Worm (Caenorhabditis elegans) whole organism, late embryonic: ENCODE measurements around the gene F53C3.7.

Experiments
- C08G9.2 ChIP-seq: sonication (generic microtip); optimal IDR thresholded peaks from 2 replicates; lab custom pipeline; 2016; ENCODE audit warnings: mild to moderate bottlenecking, missing genetic modification characterization, moderate library complexity, missing compliant biosample characterization
- C38D4.7 ChIP-seq: fragments of 200-800 bp; sonication (Bioruptor generic); optimal IDR thresholded peaks from 2 replicates; lab custom pipeline; 2018; ENCODE audit warnings: mild to moderate bottlenecking, missing genetic modification characterization, moderate library complexity, missing compliant biosample characterization
- K02D7.2 ChIP-seq: sonication (generic microtip); optimal IDR thresholded peaks from 2 replicates; lab custom pipeline; 2017; ENCODE audit warnings: mild to moderate bottlenecking, missing genetic modification characterization, missing compliant biosample characterization
- K09A11.1 ChIP-seq: sonication (generic microtip); optimal IDR thresholded peaks from 2 replicates; lab custom pipeline; 2017; ENCODE audit warnings: antibody characterized with exemption, mild to moderate bottlenecking, missing genetic modification characterization, missing compliant biosample characterization; ENCODE audit not compliant: insufficient read depth
- ahr-1 ChIP-seq: sonication (generic microtip); optimal IDR thresholded peaks from 2 replicates; lab custom pipeline; 2016; ENCODE audit warnings: missing genetic modification characterization, missing compliant biosample characterization
- ama-1 ChIP-seq: fragments of 150-350 bp; optimal IDR thresholded peaks from 2 replicates; lab custom pipeline; 2014
- ceh-14 ChIP-seq: sonication (generic microtip); optimal IDR thresholded peaks from 2 replicates; lab custom pipeline; 2016; ENCODE audit warnings: missing genotype, missing genetic modification characterization, missing compliant biosample characterization
- ceh-19 ChIP-seq: fragments of 200-800 bp; sonication (Bioruptor generic); optimal IDR thresholded peaks from 2 replicates; lab custom pipeline; 2018; ENCODE audit warnings: mild to moderate bottlenecking, missing genetic modification characterization, missing compliant biosample characterization
- ceh-24 ChIP-seq: sonication (generic microtip); optimal IDR thresholded peaks from 2 replicates; lab custom pipeline; 2016; ENCODE audit warnings: mild to moderate bottlenecking, missing genetic modification characterization, missing compliant biosample characterization
- ceh-34 ChIP-seq: sonication (generic microtip); optimal IDR thresholded peaks from 2 replicates; lab custom pipeline; 2016; ENCODE audit warnings: mild to moderate bottlenecking, missing genetic modification characterization, missing compliant biosample characterization
- ceh-45 ChIP-seq: fragments of 200-800 bp; sonication (Bioruptor generic); IDR thresholded peaks from 2 replicates; pipeline ENCODE4 v1.3.6; 2022; ENCODE audit warnings: missing genetic modification reagents, missing genetic modification characterization, missing compliant biosample characterization
- ceh-48 ChIP-seq: sonication (generic microtip); optimal IDR thresholded peaks from 2 replicates; lab custom pipeline; 2016; ENCODE audit warnings: missing genetic modification characterization, inconsistent platforms, missing compliant biosample characterization
- ceh-6 ChIP-seq: fragments of 200-800 bp; sonication (Bioruptor generic); optimal IDR thresholded peaks from 2 replicates; lab custom pipeline; 2018; ENCODE audit warnings: mild to moderate bottlenecking, missing genetic modification characterization, missing compliant biosample characterization
- ceh-9 ChIP-seq: sonication (generic microtip); optimal IDR thresholded peaks from 2 replicates; lab custom pipeline; 2016; ENCODE audit warnings: mild to moderate bottlenecking, missing genetic modification characterization, inconsistent platforms, missing compliant biosample characterization
- che-1 ChIP-seq: sonication (generic microtip); optimal IDR thresholded peaks from 2 replicates; lab custom pipeline; 2016; ENCODE audit warnings: mild to moderate bottlenecking, missing genetic modification characterization, missing compliant biosample characterization
- dmd-4 ChIP-seq: sonication (generic microtip); optimal IDR thresholded peaks from 2 replicates; lab custom pipeline; 2016; ENCODE audit warnings: borderline replicate concordance, missing genetic modification characterization, missing compliant biosample characterization
- dve-1 ChIP-seq: sonication (generic microtip); optimal IDR thresholded peaks from 2 replicates; lab custom pipeline; 2017; ENCODE audit warnings: antibody characterized with exemption, mild to moderate bottlenecking, missing genetic modification characterization, missing compliant biosample characterization
- elt-2 ChIP-seq: sonication (generic microtip); optimal IDR thresholded peaks from 2 replicates; lab custom pipeline; 2016; ENCODE audit warnings: missing genetic modification reagents, missing genetic modification characterization, missing compliant biosample characterization
- elt-4 ChIP-seq: sonication (generic microtip); optimal IDR thresholded peaks from 2 replicates; lab custom pipeline; 2016; ENCODE audit warnings: missing genetic modification characterization, missing compliant biosample characterization
- ets-4 ChIP-seq: sonication (generic microtip); optimal IDR thresholded peaks from 2 replicates; lab custom pipeline; 2016; ENCODE audit warnings: missing genetic modification characterization, missing compliant biosample characterization
- fkh-10 ChIP-seq: fragments of 150-350 bp; optimal IDR thresholded peaks from 2 replicates; lab custom pipeline; 2014; ENCODE audit warnings: missing biosample characterization, missing genetic modification reagents, missing genetic modification characterization
- fkh-6 ChIP-seq: sonication (generic microtip); optimal IDR thresholded peaks from 2 replicates; lab custom pipeline; 2016; ENCODE audit warnings: missing genetic modification characterization, missing compliant biosample characterization
- gmeb-2 ChIP-seq: sonication (generic microtip); optimal IDR thresholded peaks from 2 replicates; lab custom pipeline; 2016; ENCODE audit warnings: missing genetic modification characterization, inconsistent platforms, missing compliant biosample characterization
- hlh-6 ChIP-seq: sonication (generic microtip); optimal IDR thresholded peaks from 2 replicates; lab custom pipeline; 2016; ENCODE audit warnings: missing genotype, missing genetic modification characterization, missing compliant biosample characterization
- hlh-8 ChIP-seq: sonication (generic microtip); optimal IDR thresholded peaks from 2 replicates; lab custom pipeline; 2016; ENCODE audit warnings: missing genotype, missing genetic modification characterization, missing compliant biosample characterization
- lin-11 ChIP-seq: fragments of 200-800 bp; sonication (Bioruptor generic); optimal IDR thresholded peaks from 2 replicates; lab custom pipeline; 2018; ENCODE audit warnings: mild to moderate bottlenecking, missing genetic modification characterization, missing compliant biosample characterization
- nhr-11 ChIP-seq: fragments of 150-350 bp; optimal IDR thresholded peaks from 2 replicates; lab custom pipeline; 2014; ENCODE audit warnings: missing biosample characterization, missing genetic modification characterization
- odd-2 ChIP-seq: sonication (generic microtip); optimal IDR thresholded peaks from 2 replicates; lab custom pipeline; 2017; ENCODE audit warnings: antibody characterized with exemption, mild to moderate bottlenecking, missing genetic modification characterization, missing compliant biosample characterization
- rnt-1 ChIP-seq: sonication (generic microtip); optimal IDR thresholded peaks from 2 replicates; lab custom pipeline; 2016; ENCODE audit warnings: missing genetic modification characterization, missing compliant biosample characterization
- sdc-2 ChIP-seq: sonication (generic microtip); optimal IDR thresholded peaks from 2 replicates; lab custom pipeline; 2016; ENCODE audit warnings: missing genotype, missing genetic modification characterization, missing compliant biosample characterization
- sox-2 ChIP-seq: fragments of 200-800 bp; sonication (Bioruptor generic); IDR thresholded peaks from 2 replicates; pipeline ENCODE4 v1.3.6; 2022; ENCODE audit warnings: missing genetic modification reagents, missing genetic modification characterization, missing compliant biosample characterization
- syd-9 ChIP-seq: sonication (generic microtip); optimal IDR thresholded peaks from 2 replicates; lab custom pipeline; 2016; ENCODE audit warnings: mild to moderate bottlenecking, missing genetic modification characterization, moderate library complexity, missing compliant biosample characterization
- tbx-7 ChIP-seq: sonication (generic microtip); optimal IDR thresholded peaks from 2 replicates; lab custom pipeline; 2016; ENCODE audit warnings: missing genotype, missing genetic modification characterization, missing compliant biosample characterization
- unc-3 ChIP-seq, 2 experiments: fragments of 200-800 bp in 1 of 2; sonication (Bioruptor generic) in 1 of 2; sonication (generic microtip) in 1 of 2; conservative IDR thresholded peaks in 1 of 2; optimal IDR thresholded peaks in 1 of 2; 2 replicates each; pipeline versions ENCODE4 v1.3.6 to Lab custom; 2016 to 2022; ENCODE audit warnings: missing compliant biosample characterization in 2 of 2, missing genetic modification characterization in 2 of 2, missing genetic modification reagents in 1 of 2
- unc-42 ChIP-seq: sonication (generic microtip); optimal IDR thresholded peaks from 2 replicates; lab custom pipeline; 2016; ENCODE audit warnings: missing genotype, missing genetic modification characterization, missing compliant biosample characterization
- unc-86 ChIP-seq: sonication (generic microtip); optimal IDR thresholded peaks from 2 replicates; lab custom pipeline; 2016; ENCODE audit warnings: missing genetic modification characterization, missing compliant biosample characterization
- zip-5 ChIP-seq: sonication (generic microtip); optimal IDR thresholded peaks from 2 replicates; lab custom pipeline; 2016; ENCODE audit warnings: missing genetic modification characterization, missing compliant biosample characterization

F53C3.7 gene

ce11 chrII:3860826-3861225 is 34.0 kb upstream of the F53C3.7 start, which contains the start of gene oac-11:
Gene oac-11 (minus strand): TSS chrII:3860926.
- TF ChIP-seq gmeb-2 (tag; lab: Kevin White, UChicago) (no peak), che-1 (tag; lab: Kevin White, UChicago) (no peak), K09A11.1 (tag; lab: Kevin White, UChicago) (no peak)

- TF ChIP-seq fkh-10 (no peak), unc-86 (tag; lab: Kevin White, UChicago) (no peak), rnt-1 (tag; lab: Kevin White, UChicago) (no peak), syd-9 (tag; lab: Kevin White, UChicago) (no peak), elt-4 (tag; lab: Kevin White, UChicago) (no peak), hlh-6 (no peak), K02D7.2 (tag; lab: Kevin White, UChicago) (no peak), ceh-14 (no peak), lin-11 (tag; lab: Kevin White, UChicago) (no peak), zip-5 (tag; lab: Kevin White, UChicago) (no peak), C08G9.2 (no peak), elt-2 (tag; lab: Kevin White, UChicago) (no peak), unc-42 (tag; lab: Kevin White, UChicago) (no peak), K09A11.1 (tag; lab: Kevin White, UChicago) (no peak), fkh-6 (no peak), tbx-7 (tag; lab: Kevin White, UChicago) (no peak)
Measured at ce11 chrII:3862053-3862452, 32.8 kb upstream of the F53C3.7 start.

ce11 chrII:3864652-3865051 is 30.2 kb upstream of the F53C3.7 start, which contains the start of gene nhr-261:
Gene nhr-261 (minus strand): TSS chrII:3864752.
- no peak for TF ChIP-seq dmd-4 (tag; lab: Kevin White, UChicago)
- TF ChIP-seq ceh-48 (tag; lab: Kevin White, UChicago), result no peak

ce11 chrII:3869601-3870000 is 25.3 kb upstream of the F53C3.7 start, which contains the start of gene oac-10:
Gene oac-10 (plus strand): TSS chrII:3869901.
- no peak for TF ChIP-seq odd-2 (tag; lab: Kevin White, UChicago)
- TF ChIP-seq ceh-6 (GFP tag; lab: Kevin White, UChicago), result no peak
- TF ChIP-seq ahr-1, result no peak
- no peak for TF ChIP-seq ceh-34 (tag; lab: Kevin White, UChicago)
- TF ChIP-seq ceh-19 (GFP tag; lab: Kevin White, UChicago), result no peak
- TF ChIP-seq C38D4.7 (GFP tag; lab: Kevin White, UChicago), result no peak
- TF ChIP-seq ets-4 (tag; lab: Kevin White, UChicago), result no peak
- no peak for TF ChIP-seq ceh-9 (tag; lab: Kevin White, UChicago)
- no peak for TF ChIP-seq dve-1 (tag; lab: Kevin White, UChicago)
- TF ChIP-seq unc-3 (GFP tag; conservative IDR thresholded peaks at IDR 0.05; lab: Robert Waterston, UW), result no peak
- TF ChIP-seq unc-3 (tag; optimal IDR thresholded peaks at IDR 0.05; lab: Kevin White, UChicago), result no peak
- no peak for TF ChIP-seq ceh-24
- TF ChIP-seq zip-5 (tag; lab: Kevin White, UChicago), result no peak
- no peak for TF ChIP-seq ama-1 (lab: Kevin White, UChicago)
- no peak for TF ChIP-seq fkh-10
- TF ChIP-seq nhr-11 (tag; lab: Kevin White, UChicago), result no peak
- TF ChIP-seq rnt-1 (tag; lab: Kevin White, UChicago), result no peak
- TF ChIP-seq sox-2, result no peak
- no peak for TF ChIP-seq dmd-4 (tag; lab: Kevin White, UChicago)
- TF ChIP-seq che-1 (tag; lab: Kevin White, UChicago), result no peak

ce11 chrII:3877127-3877526 is 17.7 kb upstream of the F53C3.7 start, which contains the start of gene nep-3:
Gene nep-3 (minus strand): TSS chrII:3877227.
- TF ChIP-seq dve-1 (tag; lab: Kevin White, UChicago), result no peak
- no peak for TF ChIP-seq hlh-8 (tag; lab: Kevin White, UChicago)
- TF ChIP-seq tbx-7 (tag; lab: Kevin White, UChicago), result no peak
- TF ChIP-seq ceh-45 (GFP tag; lab: Robert Waterston, UW), result no peak
- TF ChIP-seq dmd-4 (tag; lab: Kevin White, UChicago), result no peak
- no peak for TF ChIP-seq che-1 (tag; lab: Kevin White, UChicago)
- no peak for TF ChIP-seq fkh-6
- no peak for TF ChIP-seq fkh-10
- no peak for TF ChIP-seq unc-3 (GFP tag; conservative IDR thresholded peaks at IDR 0.05; lab: Robert Waterston, UW)
- TF ChIP-seq unc-3 (tag; optimal IDR thresholded peaks at IDR 0.05; lab: Kevin White, UChicago), result no peak
- TF ChIP-seq odd-2 (tag; lab: Kevin White, UChicago), result no peak
- no peak for TF ChIP-seq zip-5 (tag; lab: Kevin White, UChicago)
- TF ChIP-seq sdc-2, result no peak
- TF ChIP-seq, all 69 proteins: peak for 0
